Worm (Caenorhabditis elegans) whole organism, young adult: ENCODE results near the gene npr-4.

Source experiments
- B0019.2 ChIP-seq: fragments of 200-800 bp; sonication (Bioruptor generic); conservative IDR thresholded peaks from 2 replicates; pipeline ENCODE4 v1.3.6; 2022; ENCODE audit warnings: missing genetic modification reagents, missing genetic modification characterization, missing compliant biosample characterization
- B0261.1 ChIP-seq: sonication (generic microtip); optimal IDR thresholded peaks from 2 replicates; lab custom pipeline; 2016; ENCODE audit warnings: mild to moderate bottlenecking, missing genetic modification characterization, moderate library complexity, missing compliant biosample characterization
- F39B2.1 ChIP-seq: fragments of 200-800 bp; sonication (Bioruptor generic); IDR thresholded peaks from 2 replicates; pipeline ENCODE4 v1.3.6; 2022; ENCODE audit warnings: missing genetic modification reagents, missing genetic modification characterization, missing compliant biosample characterization
- F57C9.4 ChIP-seq: sonication (generic microtip); optimal IDR thresholded peaks from 2 replicates; lab custom pipeline; 2017; ENCODE audit warnings: mild to moderate bottlenecking, missing genetic modification characterization, missing compliant biosample characterization
- T07F8.4 ChIP-seq: sonication (generic microtip); optimal IDR thresholded peaks from 2 replicates; lab custom pipeline; 2016; ENCODE audit warnings: mild to moderate bottlenecking, missing genetic modification characterization, moderate library complexity, missing compliant biosample characterization
- Y53G8AR.9 ChIP-seq: fragments of 200-800 bp; sonication (Bioruptor generic); conservative IDR thresholded peaks from 2 replicates; pipeline ENCODE4 v1.3.6; 2022; ENCODE audit warnings: missing genetic modification reagents, missing genetic modification characterization, missing compliant biosample characterization
- ZK185.1 ChIP-seq: sonication (generic microtip); optimal IDR thresholded peaks from 2 replicates; lab custom pipeline; 2016; ENCODE audit warnings: mild to moderate bottlenecking, missing genetic modification characterization, missing compliant biosample characterization; ENCODE audit not compliant: poor library complexity, severe bottlenecking
- ceh-27 ChIP-seq: fragments of 200-800 bp; sonication (Bioruptor generic); optimal IDR thresholded peaks from 2 replicates; lab custom pipeline; 2018; ENCODE audit warnings: mild to moderate bottlenecking, missing genetic modification characterization, moderate library complexity, missing compliant biosample characterization
- ceh-40 ChIP-seq: fragments of 200-800 bp; sonication (Bioruptor generic); IDR thresholded peaks from 2 replicates; pipeline ENCODE4 v1.3.6; 2022; ENCODE audit warnings: missing genetic modification characterization, missing compliant biosample characterization
- ceh-91 ChIP-seq: fragments of 200-800 bp; sonication (Bioruptor generic); IDR thresholded peaks from 2 replicates; pipeline ENCODE4 v1.3.6; 2022; ENCODE audit warnings: missing genetic modification reagents, missing genetic modification characterization, missing compliant biosample characterization
- die-1 ChIP-seq: sonication (generic microtip); optimal IDR thresholded peaks from 2 replicates; lab custom pipeline; 2016; ENCODE audit warnings: missing genotype, mild to moderate bottlenecking, missing genetic modification characterization, missing compliant biosample characterization
- dpff-1 ChIP-seq: sonication (generic microtip); optimal IDR thresholded peaks from 2 replicates; lab custom pipeline; 2017; ENCODE audit warnings: mild to moderate bottlenecking, missing genetic modification characterization, missing compliant biosample characterization
- efl-1 ChIP-seq: fragments of 150-350 bp; optimal IDR thresholded peaks from 2 replicates; lab custom pipeline; 2014; ENCODE audit warnings: missing biosample characterization, missing genetic modification reagents, missing genetic modification characterization
- egrh-3 ChIP-seq: fragments of 200-800 bp; sonication (Bioruptor generic); IDR thresholded peaks from 2 replicates; pipeline ENCODE4 v1.3.6; 2022; ENCODE audit warnings: missing genetic modification reagents, missing genetic modification characterization, missing compliant biosample characterization
- ets-4 ChIP-seq: fragments of 200-800 bp; sonication (Bioruptor generic); optimal IDR thresholded peaks from 2 replicates; lab custom pipeline; 2018; ENCODE audit warnings: mild to moderate bottlenecking, missing genetic modification characterization, missing compliant biosample characterization
- hlh-12 ChIP-seq: sonication (generic microtip); optimal IDR thresholded peaks from 2 replicates; lab custom pipeline; 2016; ENCODE audit warnings: missing genetic modification characterization, missing compliant biosample characterization
- let-607 ChIP-seq, 2 experiments: fragments of 200-800 bp in 1 of 2; sonication (Bioruptor generic) in 1 of 2; sonication (generic microtip) in 1 of 2; optimal IDR thresholded peaks; 2 replicates each; lab custom pipeline; 2016 to 2018; ENCODE audit warnings: mild to moderate bottlenecking in 2 of 2, missing compliant biosample characterization in 2 of 2, missing genetic modification characterization in 2 of 2, moderate library complexity in 2 of 2, missing genotype in 1 of 2
- lin-26 ChIP-seq: fragments of 200-800 bp; sonication (Bioruptor generic); IDR thresholded peaks from 2 replicates; pipeline ENCODE4 v1.3.6; 2022; ENCODE audit warnings: missing genetic modification reagents, missing genetic modification characterization, missing compliant biosample characterization
- lin-40 ChIP-seq: sonication (generic microtip); optimal IDR thresholded peaks from 2 replicates; lab custom pipeline; 2016; ENCODE audit warnings: missing genetic modification characterization, mild to moderate bottlenecking, missing compliant biosample characterization, missing genotype, missing genetic modification reagents
- madf-6 ChIP-seq: fragments of 200-800 bp; sonication (Bioruptor generic); IDR thresholded peaks from 2 replicates; pipeline ENCODE4 v1.3.6; 2022; ENCODE audit warnings: missing genetic modification reagents, missing genetic modification characterization, missing compliant biosample characterization
- nfya-1 ChIP-seq: sonication (generic microtip); optimal IDR thresholded peaks from 2 replicates; lab custom pipeline; 2017; ENCODE audit warnings: antibody characterized with exemption, missing compliant biosample characterization, missing genetic modification characterization, borderline replicate concordance; ENCODE audit not compliant: insufficient read depth
- nfyb-1 ChIP-seq: fragments of 200-800 bp; sonication (Bioruptor generic); IDR thresholded peaks from 2 replicates; pipeline ENCODE4 v1.3.6; 2022; ENCODE audit warnings: missing genetic modification reagents, missing genetic modification characterization, missing compliant biosample characterization
- nhr-27 ChIP-seq: fragments of 200-800 bp; sonication (Bioruptor generic); optimal IDR thresholded peaks from 2 replicates; lab custom pipeline; 2018; ENCODE audit warnings: mild to moderate bottlenecking, missing genetic modification characterization, moderate library complexity, missing compliant biosample characterization
- nhr-90 ChIP-seq: sonication (generic microtip); optimal IDR thresholded peaks from 2 replicates; lab custom pipeline; 2016; ENCODE audit warnings: missing genotype, mild to moderate bottlenecking, missing genetic modification characterization, missing compliant biosample characterization
- rec-8 ChIP-seq, 2 experiments: sonication (generic microtip); optimal IDR thresholded peaks; 2 replicates each; lab custom pipeline; 2016; ENCODE audit warnings: mild to moderate bottlenecking in 2 of 2, missing genetic modification characterization in 2 of 2, missing genetic modification reagents in 2 of 2, missing genotype in 2 of 2, missing biosample characterization in 1 of 2, missing compliant biosample characterization in 1 of 2, moderate library complexity in 1 of 2
- snpc-1.1 ChIP-seq: sonication (generic microtip); optimal IDR thresholded peaks from 2 replicates; lab custom pipeline; 2017; ENCODE audit warnings: missing genetic modification characterization, mild to moderate bottlenecking, missing compliant biosample characterization, antibody characterized with exemption, moderate library complexity, missing genotype, missing genetic modification reagents; ENCODE audit not compliant: insufficient read depth
- tlf-1 ChIP-seq: fragments of 200-800 bp; sonication (Bioruptor generic); optimal IDR thresholded peaks from 2 replicates; lab custom pipeline; 2018; ENCODE audit warnings: mild to moderate bottlenecking, missing genetic modification characterization, missing compliant biosample characterization
- unc-130 ChIP-seq: sonication (generic microtip); optimal IDR thresholded peaks from 2 replicates; lab custom pipeline; 2016; ENCODE audit warnings: missing genetic modification reagents, missing genetic modification characterization, missing compliant biosample characterization
- zim-3 ChIP-seq: sonication (generic microtip); optimal IDR thresholded peaks from 2 replicates; lab custom pipeline; 2017; ENCODE audit warnings: mild to moderate bottlenecking, missing genetic modification characterization, moderate library complexity, missing compliant biosample characterization
- ztf-22 ChIP-seq: fragments of 200-800 bp; sonication (Bioruptor generic); optimal IDR thresholded peaks from 2 replicates; lab custom pipeline; 2018; ENCODE audit warnings: mild to moderate bottlenecking, missing genetic modification characterization, moderate library complexity, missing compliant biosample characterization
- ztf-28 ChIP-seq: fragments of 200-800 bp; sonication (Bioruptor generic); IDR thresholded peaks from 2 replicates; pipeline ENCODE4 v1.3.6; 2022; ENCODE audit warnings: missing genetic modification reagents, missing genetic modification characterization, missing compliant biosample characterization
- ztf-3 ChIP-seq: fragments of 200-800 bp; sonication (Bioruptor generic); optimal IDR thresholded peaks from 2 replicates; lab custom pipeline; 2018; ENCODE audit warnings: mild to moderate bottlenecking, missing genetic modification characterization, missing compliant biosample characterization
- ztf-6 ChIP-seq: fragments of 200-800 bp; sonication (Bioruptor generic); IDR thresholded peaks from 2 replicates; pipeline ENCODE4 v1.3.6; 2022; ENCODE audit warnings: missing genetic modification reagents, missing genetic modification characterization, missing compliant biosample characterization

Gene npr-4

ce11 chrX:12545100-12545499, 6.4 kb downstream of the npr-4 start:
- TF ChIP-seq B0261.1 = no peak
- TF ChIP-seq ztf-28 (GFP tag; lab: Robert Waterston, UW) = no peak
- TF ChIP-seq B0019.2 (GFP tag; lab: Robert Waterston, UW) = no peak
- TF ChIP-seq ets-4 (GFP tag; lab: Kevin White, UChicago) = no peak
- no peak for TF ChIP-seq dpff-1 (tag; lab: Kevin White, UChicago)
- TF ChIP-seq nhr-27 (tag; lab: Kevin White, UChicago) = no peak
- no peak for TF ChIP-seq ceh-40 (GFP tag; lab: Robert Waterston, UW)
- TF ChIP-seq rec-8 (tag; optimal IDR thresholded peaks at IDR 0.05; lab: Kevin White, UChicago) = no peak
- no peak for TF ChIP-seq F39B2.1 (GFP tag; lab: Robert Waterston, UW)

ce11 chrX:12538794-12539193, 12.7 kb downstream of the npr-4 start:
- no peak for TF ChIP-seq nfyb-1 (GFP tag; lab: Robert Waterston, UW)
- no peak for TF ChIP-seq ztf-22 (GFP tag; lab: Kevin White, UChicago)
- TF ChIP-seq B0261.1 = no peak
- no peak for TF ChIP-seq egrh-3 (GFP tag; lab: Robert Waterston, UW)
- TF ChIP-seq hlh-12 (tag; lab: Kevin White, UChicago) = no peak
- no peak for TF ChIP-seq Y53G8AR.9 (GFP tag; lab: Robert Waterston, UW)
- TF ChIP-seq T07F8.4 (tag; lab: Kevin White, UChicago) = no peak
- TF ChIP-seq tlf-1 (GFP tag; lab: Kevin White, UChicago) = no peak
- no peak for TF ChIP-seq nfya-1
- TF ChIP-seq let-607 (tag; optimal IDR thresholded peaks at IDR 0.05; lab: Kevin White, UChicago) = no peak
- TF ChIP-seq unc-130 (GFP tag; lab: Kevin White, UChicago) = no peak
- TF ChIP-seq, all 124 proteins: peak for 0

- TF ChIP-seq ceh-40 (GFP tag; lab: Robert Waterston, UW) (no peak), madf-6 (GFP tag; lab: Robert Waterston, UW) (no peak), dpff-1 (tag; lab: Kevin White, UChicago) (no peak), ztf-3 (GFP tag; lab: Kevin White, UChicago) (no peak), lin-26 (GFP tag; lab: Robert Waterston, UW) (no peak), efl-1 (GFP tag; lab: Kevin White, UChicago) (no peak), ZK185.1 (no peak), F57C9.4 (tag; lab: Kevin White, UChicago) (no peak), ceh-27 (GFP tag; lab: Kevin White, UChicago) (no peak), T07F8.4 (tag; lab: Kevin White, UChicago) (no peak), snpc-1.1 (tag; lab: Kevin White, UChicago) (no peak)
These were observed 17.0 kb downstream of the npr-4 start for ce11 chrX:12534476-12534875.

- no peak for TF ChIP-seq die-1 (tag; lab: Kevin White, UChicago)
- TF ChIP-seq ztf-6 (GFP tag; lab: Robert Waterston, UW) = no peak
- TF ChIP-seq zim-3 (tag; lab: Kevin White, UChicago) = no peak
- no peak for TF ChIP-seq nhr-90 (tag; lab: Kevin White, UChicago)
- no peak for TF ChIP-seq ceh-91 (GFP tag; lab: Robert Waterston, UW)
- TF ChIP-seq lin-40 (tag; lab: Kevin White, UChicago) = no peak
- no peak for TF ChIP-seq egrh-3 (GFP tag; lab: Robert Waterston, UW)
These were observed 19.1 kb downstream of the npr-4 start for ce11 chrX:12532405-12532804.
